Worm (Caenorhabditis elegans): Measurements from ENCODE around the gene C15H9.5.
A peak's percentile ranks its signal among the peaks of the same experiment; 100 is the strongest.

Gene C15H9.5

ce11 chrX:6092533-6092932 lies 567 bp upstream of the C15H9.5 start:
- no peak for TF ChIP-seq ztf-23 (GFP tag; IDR thresholded peaks at IDR 0.05)
- no peak for TF ChIP-seq flt-1 (GFP tag; IDR thresholded peaks at IDR 0.05)
- no peak for TF ChIP-seq med-1 (GFP tag; optimal IDR thresholded peaks at IDR 0.05; ENCODE audit: insufficient read depth)
- TF ChIP-seq klf-2 (GFP tag; conservative IDR thresholded peaks at IDR 0.05): no peak
- no peak for TF ChIP-seq ztf-29 (GFP tag; IDR thresholded peaks at IDR 0.05)
- TF ChIP-seq ref-1 (GFP tag; conservative IDR thresholded peaks at IDR 0.05): no peak
- TF ChIP-seq tab-1 (GFP tag; IDR thresholded peaks at IDR 0.05): no peak
- TF ChIP-seq T22C8.4 (GFP tag; IDR thresholded peaks at IDR 0.05): no peak
- TF ChIP-seq cog-1 (tag; optimal IDR thresholded peaks at IDR 0.05): no peak

- TF ChIP-seq cog-1 (tag; optimal IDR thresholded peaks at IDR 0.05) (peak; percentile 40), ztf-23 (GFP tag; IDR thresholded peaks at IDR 0.05) (peak; percentile 53; the same call in 1 of the 2 replicates), flt-1 (GFP tag; IDR thresholded peaks at IDR 0.05) (0 out of 2 replicates have a peak, but pooled peaks have one; percentile 28), tab-1 (GFP tag; IDR thresholded peaks at IDR 0.05) (peak; percentile 64; the same call in 1 of the 2 replicates), T22C8.4 (GFP tag; IDR thresholded peaks at IDR 0.05) (no peak)
These were observed 4.5 kb downstream of the C15H9.5 start, which contains the start of gene C15H9.4 for ce11 chrX:6097551-6097950. TSS of gene C15H9.4 (plus strand) at chrX:6097643.

ce11 chrX:6098420-6098819 lies 5.3 kb downstream of the C15H9.5 start:
- TF ChIP-seq ztf-23 (GFP tag; IDR thresholded peaks at IDR 0.05): 0 out of 2 replicates have a peak, but pooled peaks have one; percentile 17
- no peak for TF ChIP-seq cog-1 (tag; optimal IDR thresholded peaks at IDR 0.05)

ce11 chrX:6100395-6101099 lies 7.4 kb downstream of the C15H9.5 start:
- TF ChIP-seq T22C8.4 (GFP tag; IDR thresholded peaks at IDR 0.05) (no peak), ref-1 (GFP tag; conservative IDR thresholded peaks at IDR 0.05) (no peak), med-1 (GFP tag; optimal IDR thresholded peaks at IDR 0.05; ENCODE audit: insufficient read depth) (no peak), tab-1 (GFP tag; IDR thresholded peaks at IDR 0.05) (no peak), ztf-23 (GFP tag; IDR thresholded peaks at IDR 0.05) (no peak), ztf-29 (GFP tag; IDR thresholded peaks at IDR 0.05) (no peak), flt-1 (GFP tag; IDR thresholded peaks at IDR 0.05) (no peak), cog-1 (tag; optimal IDR thresholded peaks at IDR 0.05) (no peak), klf-2 (GFP tag; conservative IDR thresholded peaks at IDR 0.05) (no peak)

ce11 chrX:6103297-6103696 lies 10.2 kb downstream of the C15H9.5 start, which contains the start of gene C15H9.11:
TSS of gene C15H9.11 (minus strand) at chrX:6103397.
- no peak for TF ChIP-seq klf-2 (GFP tag; conservative IDR thresholded peaks at IDR 0.05)
- TF ChIP-seq ztf-29 (GFP tag; IDR thresholded peaks at IDR 0.05): no peak
- TF ChIP-seq flt-1 (GFP tag; IDR thresholded peaks at IDR 0.05): no peak
- TF ChIP-seq T22C8.4 (GFP tag; IDR thresholded peaks at IDR 0.05): no peak
- TF ChIP-seq tab-1 (GFP tag; IDR thresholded peaks at IDR 0.05): no peak
- no peak for TF ChIP-seq ref-1 (GFP tag; conservative IDR thresholded peaks at IDR 0.05)
- no peak for TF ChIP-seq cog-1 (tag; optimal IDR thresholded peaks at IDR 0.05)
- TF ChIP-seq ztf-23 (GFP tag; IDR thresholded peaks at IDR 0.05): no peak

- TF ChIP-seq ztf-29 (GFP tag; IDR thresholded peaks at IDR 0.05) (no peak), med-1 (GFP tag; optimal IDR thresholded peaks at IDR 0.05; ENCODE audit: insufficient read depth) (no peak), ztf-23 (GFP tag; IDR thresholded peaks at IDR 0.05) (no peak), tab-1 (GFP tag; IDR thresholded peaks at IDR 0.05) (no peak), T22C8.4 (GFP tag; IDR thresholded peaks at IDR 0.05) (no peak), ref-1 (GFP tag; conservative IDR thresholded peaks at IDR 0.05) (no peak), cog-1 (tag; optimal IDR thresholded peaks at IDR 0.05) (no peak), flt-1 (GFP tag; IDR thresholded peaks at IDR 0.05) (no peak), klf-2 (GFP tag; conservative IDR thresholded peaks at IDR 0.05) (no peak)
These were observed 14.9 kb downstream of the C15H9.5 start for ce11 chrX:6107962-6108361.

ce11 chrX:6109288-6109770 lies 16.2 kb downstream of the C15H9.5 start, which contains the start of gene kynu-1:
TSS of gene kynu-1 (minus strand) at chrX:6109338.
- TF ChIP-seq med-1 (GFP tag; optimal IDR thresholded peaks at IDR 0.05; ENCODE audit: insufficient read depth) (no peak), T22C8.4 (GFP tag; IDR thresholded peaks at IDR 0.05) (no peak), ztf-23 (GFP tag; IDR thresholded peaks at IDR 0.05) (no peak), ztf-29 (GFP tag; IDR thresholded peaks at IDR 0.05) (no peak), ref-1 (GFP tag; conservative IDR thresholded peaks at IDR 0.05) (no peak), klf-2 (GFP tag; conservative IDR thresholded peaks at IDR 0.05) (no peak), cog-1 (tag; optimal IDR thresholded peaks at IDR 0.05) (no peak), flt-1 (GFP tag; IDR thresholded peaks at IDR 0.05) (no peak), tab-1 (GFP tag; IDR thresholded peaks at IDR 0.05) (no peak)

- TF ChIP-seq tab-1 (GFP tag; IDR thresholded peaks at IDR 0.05) (no peak), flt-1 (GFP tag; IDR thresholded peaks at IDR 0.05) (no peak), ztf-23 (GFP tag; IDR thresholded peaks at IDR 0.05) (no peak), med-1 (GFP tag; optimal IDR thresholded peaks at IDR 0.05; ENCODE audit: insufficient read depth) (no peak), klf-2 (GFP tag; conservative IDR thresholded peaks at IDR 0.05) (no peak), ztf-29 (GFP tag; IDR thresholded peaks at IDR 0.05) (no peak), cog-1 (tag; optimal IDR thresholded peaks at IDR 0.05) (no peak), T22C8.4 (GFP tag; IDR thresholded peaks at IDR 0.05) (no peak), ref-1 (GFP tag; conservative IDR thresholded peaks at IDR 0.05) (no peak)
These were observed 19.7 kb downstream of the C15H9.5 start, which contains the start of gene prx-3 for ce11 chrX:6112817-6113216. TSS of gene prx-3 (minus strand) at chrX:6112917.

- TF ChIP-seq ref-1 (GFP tag; conservative IDR thresholded peaks at IDR 0.05) (no peak), T22C8.4 (GFP tag; IDR thresholded peaks at IDR 0.05) (no peak), klf-2 (GFP tag; conservative IDR thresholded peaks at IDR 0.05) (no peak), ztf-29 (GFP tag; IDR thresholded peaks at IDR 0.05) (no peak), flt-1 (GFP tag; IDR thresholded peaks at IDR 0.05) (no peak), ztf-23 (GFP tag; IDR thresholded peaks at IDR 0.05) (no peak), cog-1 (tag; optimal IDR thresholded peaks at IDR 0.05) (no peak), med-1 (GFP tag; optimal IDR thresholded peaks at IDR 0.05; ENCODE audit: insufficient read depth) (no peak), tab-1 (GFP tag; IDR thresholded peaks at IDR 0.05) (no peak)
These were observed 22.4 kb downstream of the C15H9.5 start, which contains the start of gene C15H9.3 for ce11 chrX:6115502-6115901. TSS of gene C15H9.3 (plus strand) at chrX:6115802.
